Worm (Caenorhabditis elegans): Measurements from ENCODE around the gene nccd-1.

The nccd-1 gene

ce11 chrIV:17026568-17026967 is 38.1 kb downstream of the nccd-1 start:
- TF ChIP-seq odd-2 (tag; optimal IDR thresholded peaks at IDR 0.05) (no peak), eyg-1 (tag; optimal IDR thresholded peaks at IDR 0.05) (no peak), tbx-2 (tag; optimal IDR thresholded peaks at IDR 0.05) (no peak), C38D4.7 (GFP tag; optimal IDR thresholded peaks at IDR 0.05) (no peak), nfya-1 (tag; optimal IDR thresholded peaks at IDR 0.05) (no peak), fkh-6 (tag; optimal IDR thresholded peaks at IDR 0.05) (no peak), ceh-48 (tag; optimal IDR thresholded peaks at IDR 0.05) (no peak), ceh-18 (tag; optimal IDR thresholded peaks at IDR 0.05) (no peak), ceh-2 (tag; optimal IDR thresholded peaks at IDR 0.05) (no peak), ceh-30 (tag; optimal IDR thresholded peaks at IDR 0.05) (no peak), pat-9 (tag; optimal IDR thresholded peaks at IDR 0.05) (no peak), che-1 (tag; optimal IDR thresholded peaks at IDR 0.05) (no peak), syd-9 (tag; optimal IDR thresholded peaks at IDR 0.05) (no peak), gmeb-2 (tag; optimal IDR thresholded peaks at IDR 0.05) (no peak)

- TF ChIP-seq ceh-18 (tag; optimal IDR thresholded peaks at IDR 0.05) (no peak), ref-2 (tag; optimal IDR thresholded peaks at IDR 0.05) (no peak), sdc-2 (tag; optimal IDR thresholded peaks at IDR 0.05) (no peak), che-1 (tag; optimal IDR thresholded peaks at IDR 0.05) (no peak), nhr-11 (tag; optimal IDR thresholded peaks at IDR 0.05) (no peak), ets-4 (tag; optimal IDR thresholded peaks at IDR 0.05) (no peak), C08G9.2 (tag; optimal IDR thresholded peaks at IDR 0.05) (no peak), fkh-10 (GFP tag; optimal IDR thresholded peaks at IDR 0.05) (no peak), hlh-13 (GFP tag; optimal IDR thresholded peaks at IDR 0.05) (no peak)
These were observed 42.0 kb downstream of the nccd-1 start, which contains the start of gene nhr-229 for ce11 chrIV:17030494-17030893. nhr-229 (minus strand) TSS chrIV:17030594.
